Worm (Caenorhabditis elegans): Measurements from ENCODE around the gene fbxb-75.

fbxb-75 gene

DNA sequence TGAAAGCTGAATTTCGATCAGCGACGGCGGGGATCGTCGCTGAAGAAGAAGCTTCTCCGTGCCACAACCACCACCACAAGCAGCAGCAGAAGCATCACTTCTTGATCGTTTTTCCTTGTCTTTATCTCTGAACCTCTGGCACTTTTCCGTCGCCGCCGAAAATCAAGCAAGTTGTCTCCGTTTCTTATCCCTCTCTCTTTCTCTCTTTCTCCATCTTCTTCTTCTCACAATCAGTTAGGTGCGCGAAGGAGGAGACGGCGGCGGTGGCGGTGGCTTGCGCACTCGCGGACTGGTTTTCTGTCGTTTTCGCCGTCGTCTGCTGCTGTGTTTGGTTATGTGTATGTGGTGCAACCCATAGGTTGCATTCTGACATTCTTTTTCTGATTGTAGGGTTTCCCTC, 42.6 kb downstream of the fbxb-75 start (continued):
- no peak for TF ChIP-seq egl-27 (tag; optimal IDR thresholded peaks at IDR 0.05)
- peak; percentile 2 for TF ChIP-seq nhr-129 (tag; optimal IDR thresholded peaks at IDR 0.05)
- no peak for TF ChIP-seq gmeb-1 (tag; optimal IDR thresholded peaks at IDR 0.05)

ce11 chrIV:4397586-4397985, 43.4 kb downstream of the fbxb-75 start:
- TF ChIP-seq unc-39 (tag; optimal IDR thresholded peaks at IDR 0.05) (no peak), ztf-4 (tag; optimal IDR thresholded peaks at IDR 0.05) (no peak), nhr-21 (tag; optimal IDR thresholded peaks at IDR 0.05) (no peak), lin-39 (tag; optimal IDR thresholded peaks at IDR 0.05) (no peak), nhr-6 (tag; optimal IDR thresholded peaks at IDR 0.05) (no peak), sem-4 (tag; optimal IDR thresholded peaks at IDR 0.05) (no peak), dmd-4 (tag; optimal IDR thresholded peaks at IDR 0.05) (no peak), mbf-1 (tag; optimal IDR thresholded peaks at IDR 0.05) (no peak), elt-1 (tag; optimal IDR thresholded peaks at IDR 0.05) (no peak), C34F6.9 (tag; optimal IDR thresholded peaks at IDR 0.05) (no peak), lin-13 (GFP tag; optimal IDR thresholded peaks at IDR 0.05) (no peak), nhr-11 (tag; optimal IDR thresholded peaks at IDR 0.05) (no peak), snpc-4 (tag; optimal IDR thresholded peaks at IDR 0.05) (no peak), lin-11 (tag; optimal IDR thresholded peaks at IDR 0.05) (no peak), R02D3.7 (tag; optimal IDR thresholded peaks at IDR 0.05) (no peak), nhr-25 (tag; optimal IDR thresholded peaks at IDR 0.05) (no peak), nhr-10 (tag; optimal IDR thresholded peaks at IDR 0.05) (no peak), ceh-16 (tag; optimal IDR thresholded peaks at IDR 0.05) (no peak), ceh-82 (tag; optimal IDR thresholded peaks at IDR 0.05) (no peak), nhr-12 (tag; optimal IDR thresholded peaks at IDR 0.05) (no peak)

- TF ChIP-seq crh-2 (tag; optimal IDR thresholded peaks at IDR 0.05) = peak; percentile 2
- peak; percentile 25 for TF ChIP-seq fos-1 (tag; optimal IDR thresholded peaks at IDR 0.05)
- TF ChIP-seq ceh-82 (tag; optimal IDR thresholded peaks at IDR 0.05) = no peak
- peak; percentile 41 for TF ChIP-seq blmp-1 (tag; optimal IDR thresholded peaks at IDR 0.05; ENCODE audit: insufficient read depth)
- peak; percentile 1 for TF ChIP-seq sma-3 (GFP tag; optimal IDR thresholded peaks at IDR 0.05)
- no peak for TF ChIP-seq skn-1 (tag; optimal IDR thresholded peaks at IDR 0.05)
- TF ChIP-seq gmeb-1 (tag; optimal IDR thresholded peaks at IDR 0.05) = no peak
- TF ChIP-seq sem-4 (tag; optimal IDR thresholded peaks at IDR 0.05) = peak; percentile 19
- no peak for TF ChIP-seq sma-9 (GFP tag; optimal IDR thresholded peaks at IDR 0.05)
- no peak for TF ChIP-seq sma-9 (tag; optimal IDR thresholded peaks at IDR 0.05)
Measured at ce11 chrIV:4397111-4397510, 43.9 kb downstream of the fbxb-75 start.

DNA sequence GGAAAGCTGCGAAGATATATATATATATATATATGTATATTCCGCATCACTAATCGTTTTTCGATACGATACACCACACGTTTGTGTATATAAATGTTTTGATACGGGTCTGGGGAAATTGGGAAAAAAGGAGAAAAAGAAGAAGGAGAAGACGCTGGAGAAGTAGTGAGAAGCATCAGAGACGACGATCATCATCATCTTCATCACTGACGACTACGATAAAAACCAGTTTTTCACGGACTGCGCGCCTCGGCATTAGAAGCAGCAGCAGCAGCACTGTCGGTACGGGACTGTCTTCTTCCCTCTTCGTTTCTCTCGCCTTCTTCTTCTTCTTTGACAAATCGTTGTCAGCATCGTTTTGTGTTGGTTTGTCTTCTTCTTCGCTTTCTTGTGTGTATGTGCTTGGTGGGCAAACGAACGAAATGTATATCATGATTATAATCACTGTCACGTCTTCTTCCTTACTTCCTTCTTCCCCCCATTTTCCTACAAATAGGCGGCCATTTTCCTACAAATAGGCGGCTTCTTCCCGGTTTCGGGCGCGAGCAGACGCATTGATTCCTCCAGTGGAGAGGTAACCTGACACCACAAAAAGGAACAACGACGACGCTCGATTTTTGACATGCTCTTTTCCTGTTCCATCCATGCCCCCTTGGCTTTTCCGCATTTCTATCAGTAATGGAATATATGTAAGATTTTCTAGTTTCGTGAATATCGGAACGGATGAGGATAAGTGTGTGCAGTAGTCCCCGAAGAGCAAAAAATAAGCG, 44.7 kb downstream of the fbxb-75 start:
- TF ChIP-seq ceh-16 (tag; optimal IDR thresholded peaks at IDR 0.05) = no peak
- TF ChIP-seq nhr-23 (tag; optimal IDR thresholded peaks at IDR 0.05) = no peak
- peak; percentile 34 for TF ChIP-seq fos-1 (tag; optimal IDR thresholded peaks at IDR 0.05)
- peak; percentile 51 for TF ChIP-seq nhr-25 (tag; optimal IDR thresholded peaks at IDR 0.05)
- TF ChIP-seq unc-55 (GFP tag; optimal IDR thresholded peaks at IDR 0.05) = no peak
- no peak for TF ChIP-seq lin-11 (tag; optimal IDR thresholded peaks at IDR 0.05)
- TF ChIP-seq C34F6.9 (tag; optimal IDR thresholded peaks at IDR 0.05) = no peak
- TF ChIP-seq nhr-129 (tag; optimal IDR thresholded peaks at IDR 0.05) = no peak
- no peak for TF ChIP-seq snpc-4 (tag; optimal IDR thresholded peaks at IDR 0.05)
- peak; percentile 9 for TF ChIP-seq sma-3 (GFP tag; optimal IDR thresholded peaks at IDR 0.05)
- TF ChIP-seq peb-1 (tag; optimal IDR thresholded peaks at IDR 0.05) = no peak
- peak; percentile 59 for TF ChIP-seq blmp-1 (tag; optimal IDR thresholded peaks at IDR 0.05; ENCODE audit: insufficient read depth)
- TF ChIP-seq nhr-21 (tag; optimal IDR thresholded peaks at IDR 0.05) = peak; percentile 38

ce11 chrIV:4395555-4395954, 45.4 kb downstream of the fbxb-75 start:
- TF ChIP-seq lin-11 (tag; optimal IDR thresholded peaks at IDR 0.05) (no peak), egl-27 (tag; optimal IDR thresholded peaks at IDR 0.05) (no peak), R02D3.7 (tag; optimal IDR thresholded peaks at IDR 0.05) (no peak), mbf-1 (tag; optimal IDR thresholded peaks at IDR 0.05) (no peak), nhr-6 (tag; optimal IDR thresholded peaks at IDR 0.05) (no peak), mdl-1 (tag; optimal IDR thresholded peaks at IDR 0.05) (no peak), unc-62 (GFP tag; optimal IDR thresholded peaks at IDR 0.05) (no peak), snpc-4 (tag; optimal IDR thresholded peaks at IDR 0.05) (no peak)

Measured in whole organism, L2 larva.